Worm (Caenorhabditis elegans) whole organism, L1 larva: ENCODE data around the gene B0554.4.

ENCODE experiments used
- aha-1 ChIP-seq: fragments of 150-350 bp; optimal IDR thresholded peaks from 2 replicates; lab custom pipeline; 2014; ENCODE audit warnings: missing biosample characterization, missing genetic modification characterization
- ama-1 ChIP-seq: fragments of 150-350 bp; optimal IDR thresholded peaks from 2 replicates; lab custom pipeline; 2014
- dpl-1 ChIP-seq, 3 experiments: fragments of 150-350 bp in 2 of 3; sonication (generic microtip) in 1 of 3; optimal IDR thresholded peaks; 2 replicates each; lab custom pipeline; 2014 to 2017; ENCODE audit warnings: missing biosample characterization in 3 of 3, missing genetic modification characterization in 3 of 3, missing genetic modification reagents in 3 of 3
- dsc-1 ChIP-seq: sonication (generic microtip); optimal IDR thresholded peaks from 2 replicates; lab custom pipeline; 2016; ENCODE audit warnings: mild to moderate bottlenecking, missing genetic modification characterization, missing compliant biosample characterization
- egl-27 ChIP-seq, 2 experiments: fragments of 150-350 bp in 1 of 2; sonication (generic microtip); optimal IDR thresholded peaks; 3 replicates each; lab custom pipeline; 2017 to 2018; ENCODE audit warnings: missing biosample characterization in 2 of 2, missing genetic modification characterization in 2 of 2, missing genetic modification reagents in 2 of 2
- fkh-10 ChIP-seq: sonication (generic microtip); optimal IDR thresholded peaks from 2 replicates; lab custom pipeline; 2017; ENCODE audit warnings: missing biosample characterization, missing genetic modification reagents, missing genetic modification characterization
- nhr-237 ChIP-seq: fragments of 150-350 bp; optimal IDR thresholded peaks from 2 replicates; lab custom pipeline; 2014; ENCODE audit warnings: missing biosample characterization, missing genetic modification characterization
- nhr-28 ChIP-seq: fragments of 150-350 bp; optimal IDR thresholded peaks from 2 replicates; lab custom pipeline; 2014; ENCODE audit warnings: missing biosample characterization, missing genetic modification characterization
- nhr-77 ChIP-seq: fragments of 150-350 bp; optimal IDR thresholded peaks from 2 replicates; lab custom pipeline; 2014; ENCODE audit warnings: missing biosample characterization, missing genetic modification characterization
- skn-1 ChIP-seq: fragments of 150-350 bp; optimal IDR thresholded peaks from 2 replicates; lab custom pipeline; 2014; ENCODE audit warnings: missing biosample characterization, missing genetic modification characterization
- snpc-4 ChIP-seq: fragments of 150-350 bp; optimal IDR thresholded peaks from 2 replicates; lab custom pipeline; 2014; ENCODE audit warnings: missing biosample characterization, missing genetic modification characterization
- sptf-1 ChIP-seq: fragments of 150-350 bp; optimal IDR thresholded peaks from 2 replicates; lab custom pipeline; 2014; ENCODE audit warnings: missing biosample characterization, missing genetic modification characterization
- unc-62 ChIP-seq: fragments of 150-350 bp; optimal IDR thresholded peaks from 2 replicates; lab custom pipeline; 2014; ENCODE audit warnings: missing biosample characterization, missing genetic modification reagents, missing genetic modification characterization

DNA sequence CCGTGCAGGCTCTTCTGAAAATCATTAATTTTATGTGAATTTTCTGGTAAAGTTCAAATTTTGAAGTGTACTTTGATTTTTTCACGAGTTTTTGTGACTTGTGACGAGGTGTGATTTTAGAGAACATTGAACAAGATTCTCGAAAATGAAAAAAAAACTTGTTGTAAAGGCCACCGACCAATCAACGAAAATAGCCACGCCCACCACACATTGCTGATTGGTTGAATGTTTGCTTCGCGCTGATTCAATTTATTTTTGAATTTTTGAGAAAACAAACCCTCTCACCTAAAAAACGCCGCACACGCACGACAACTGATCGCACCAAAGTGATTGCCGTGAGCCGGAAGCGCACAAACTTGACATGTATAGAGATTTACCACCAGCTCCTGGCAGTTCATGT, 53.9 kb downstream of the B0554.4 start:
- no peak for TF ChIP-seq egl-27 (tag; optimal IDR thresholded peaks at IDR 0.05; lab: Kevin White, UChicago)
- TF ChIP-seq unc-62: no peak
- TF ChIP-seq aha-1 (tag; lab: Kevin White, UChicago): no peak
- TF ChIP-seq snpc-4 (tag; lab: Kevin White, UChicago): no peak
- TF ChIP-seq skn-1: no peak
- no peak for TF ChIP-seq ama-1 (lab: Kevin White, UChicago)
- no peak for TF ChIP-seq nhr-77
- no peak for TF ChIP-seq dpl-1 (GFP tag; optimal IDR thresholded peaks at IDR 0.05; lab: Kevin White, UChicago)
- TF ChIP-seq sptf-1 (tag; lab: Kevin White, UChicago): no peak
- no peak for TF ChIP-seq dsc-1 (tag; lab: Kevin White, UChicago)
- TF ChIP-seq nhr-28 (tag; lab: Kevin White, UChicago): no peak
- TF ChIP-seq nhr-237 (tag; lab: Kevin White, UChicago): no peak
- TF ChIP-seq fkh-10 (GFP tag; lab: Kevin White, UChicago): no peak
